Worm (Caenorhabditis elegans) whole organism, young adult: ENCODE data around the gene tost-1.

ENCODE experiments used
- B0261.1 ChIP-seq: sonication (generic microtip); optimal IDR thresholded peaks from 2 replicates; lab custom pipeline; 2016; ENCODE audit warnings: mild to moderate bottlenecking, missing genetic modification characterization, moderate library complexity, missing compliant biosample characterization
- C06A6.2 ChIP-seq: fragments of 200-800 bp; sonication (Bioruptor generic); conservative IDR thresholded peaks from 2 replicates; pipeline ENCODE4 v1.3.6; 2022; ENCODE audit warnings: missing genetic modification characterization, missing compliant biosample characterization
- F23B12.7 ChIP-seq: sonication (generic microtip); optimal IDR thresholded peaks from 2 replicates; lab custom pipeline; 2017; ENCODE audit warnings: missing genetic modification characterization, mild to moderate bottlenecking, missing compliant biosample characterization, antibody characterized with exemption, moderate library complexity; ENCODE audit not compliant: insufficient read depth
- F49E8.2 ChIP-seq: sonication (generic microtip); optimal IDR thresholded peaks from 3 replicates; lab custom pipeline; 2017; ENCODE audit warnings: missing genetic modification characterization, mild to moderate bottlenecking, missing compliant biosample characterization, antibody characterized with exemption, moderate library complexity; ENCODE audit not compliant: insufficient read depth
- F55B11.4 ChIP-seq: sonication (generic microtip); optimal IDR thresholded peaks from 2 replicates; lab custom pipeline; 2016; ENCODE audit warnings: missing compliant biosample characterization, missing genetic modification characterization, borderline replicate concordance; ENCODE audit not compliant: insufficient read depth
- F57C9.4 ChIP-seq: sonication (generic microtip); optimal IDR thresholded peaks from 2 replicates; lab custom pipeline; 2017; ENCODE audit warnings: mild to moderate bottlenecking, missing genetic modification characterization, missing compliant biosample characterization
- T07F8.4 ChIP-seq: sonication (generic microtip); optimal IDR thresholded peaks from 2 replicates; lab custom pipeline; 2016; ENCODE audit warnings: mild to moderate bottlenecking, missing genetic modification characterization, moderate library complexity, missing compliant biosample characterization
- Y56A3A.18 ChIP-seq: fragments of 200-800 bp; sonication (Bioruptor generic); IDR thresholded peaks from 2 replicates; pipeline ENCODE4 v1.3.6; 2022; ENCODE audit warnings: missing genetic modification reagents, missing genetic modification characterization, missing compliant biosample characterization
- Y67H2A.10 ChIP-seq: fragments of 200-800 bp; sonication (Bioruptor generic); conservative IDR thresholded peaks from 2 replicates; pipeline ENCODE4 v1.3.6; 2022; ENCODE audit warnings: missing genetic modification reagents, missing genetic modification characterization, missing compliant biosample characterization
- Y95B8A.8 ChIP-seq: fragments of 200-800 bp; sonication (Bioruptor generic); IDR thresholded peaks from 2 replicates; pipeline ENCODE4 v1.3.6; 2022; ENCODE audit warnings: missing genetic modification reagents, missing genetic modification characterization, missing compliant biosample characterization
- ZK185.1 ChIP-seq: sonication (generic microtip); optimal IDR thresholded peaks from 2 replicates; lab custom pipeline; 2016; ENCODE audit warnings: mild to moderate bottlenecking, missing genetic modification characterization, missing compliant biosample characterization; ENCODE audit not compliant: poor library complexity, severe bottlenecking
- akir-1 ChIP-seq: fragments of 200-800 bp; sonication (Bioruptor generic); optimal IDR thresholded peaks from 2 replicates; lab custom pipeline; 2018; ENCODE audit warnings: mild to moderate bottlenecking, missing genetic modification characterization, moderate library complexity, missing compliant biosample characterization
- atf-7 ChIP-seq: sonication (generic microtip); optimal IDR thresholded peaks from 2 replicates; lab custom pipeline; 2017; ENCODE audit warnings: mild to moderate bottlenecking, missing genetic modification characterization, missing compliant biosample characterization
- bed-2 ChIP-seq: fragments of 200-800 bp; sonication (Bioruptor generic); IDR thresholded peaks from 2 replicates; pipeline ENCODE4 v1.3.6; 2022; ENCODE audit warnings: missing genetic modification reagents, missing genetic modification characterization, missing compliant biosample characterization
- ceh-100 ChIP-seq: fragments of 200-800 bp; sonication (Bioruptor generic); IDR thresholded peaks from 2 replicates; pipeline ENCODE4 v1.3.6; 2022; ENCODE audit warnings: missing genetic modification reagents, missing genetic modification characterization, missing compliant biosample characterization
- chd-7 ChIP-seq: sonication (generic microtip); optimal IDR thresholded peaks from 2 replicates; lab custom pipeline; 2016; ENCODE audit warnings: mild to moderate bottlenecking, missing genetic modification characterization, moderate library complexity, missing compliant biosample characterization
- dox-1 ChIP-seq: fragments of 200-800 bp; sonication (Bioruptor generic); IDR thresholded peaks from 2 replicates; pipeline ENCODE4 v1.3.6; 2022; ENCODE audit warnings: missing genetic modification reagents, missing genetic modification characterization, missing compliant biosample characterization
- egl-18 ChIP-seq: fragments of 200-800 bp; sonication (Bioruptor generic); IDR thresholded peaks from 2 replicates; pipeline ENCODE4 v1.3.6; 2022; ENCODE audit warnings: missing genetic modification reagents, missing genetic modification characterization, missing compliant biosample characterization
- egrh-3 ChIP-seq: fragments of 200-800 bp; sonication (Bioruptor generic); IDR thresholded peaks from 2 replicates; pipeline ENCODE4 v1.3.6; 2022; ENCODE audit warnings: missing genetic modification reagents, missing genetic modification characterization, missing compliant biosample characterization
- fkh-3 ChIP-seq: sonication (generic microtip); optimal IDR thresholded peaks from 2 replicates; lab custom pipeline; 2016; ENCODE audit warnings: mild to moderate bottlenecking, missing genetic modification characterization, missing compliant biosample characterization
- him-1 ChIP-seq: sonication (generic microtip); optimal IDR thresholded peaks from 2 replicates; lab custom pipeline; 2016; ENCODE audit warnings: missing genotype, missing genetic modification reagents, missing genetic modification characterization, missing compliant biosample characterization
- hlh-26 ChIP-seq: fragments of 200-800 bp; sonication (Bioruptor generic); conservative IDR thresholded peaks from 2 replicates; pipeline ENCODE4 v1.3.6; 2022; ENCODE audit warnings: missing genetic modification reagents, missing genetic modification characterization, missing compliant biosample characterization
- hmg-20 ChIP-seq: fragments of 200-800 bp; sonication (Bioruptor generic); IDR thresholded peaks from 2 replicates; pipeline ENCODE4 v1.3.6; 2022; ENCODE audit warnings: missing genetic modification reagents, missing genetic modification characterization, missing compliant biosample characterization
- lag-1 ChIP-seq: fragments of 200-800 bp; sonication (Bioruptor generic); IDR thresholded peaks from 2 replicates; pipeline ENCODE4 v1.3.6; 2022; ENCODE audit warnings: missing genetic modification reagents, missing genetic modification characterization, missing compliant biosample characterization
- let-526 ChIP-seq: fragments of 200-800 bp; sonication (Bioruptor generic); IDR thresholded peaks from 2 replicates; pipeline ENCODE4 v1.3.6; 2022; ENCODE audit warnings: missing genetic modification reagents, missing genetic modification characterization, missing compliant biosample characterization
- madf-3 ChIP-seq: fragments of 200-800 bp; sonication (Bioruptor generic); IDR thresholded peaks from 2 replicates; pipeline ENCODE4 v1.3.6; 2022; ENCODE audit warnings: missing genetic modification reagents, missing genetic modification characterization, missing compliant biosample characterization
- madf-6 ChIP-seq: fragments of 200-800 bp; sonication (Bioruptor generic); IDR thresholded peaks from 2 replicates; pipeline ENCODE4 v1.3.6; 2022; ENCODE audit warnings: missing genetic modification reagents, missing genetic modification characterization, missing compliant biosample characterization
- mel-28 ChIP-seq: sonication (generic microtip); optimal IDR thresholded peaks from 2 replicates; lab custom pipeline; 2016; ENCODE audit warnings: borderline replicate concordance, mild to moderate bottlenecking, missing genetic modification characterization, missing compliant biosample characterization
- mes-4 ChIP-seq: sonication (generic microtip); optimal IDR thresholded peaks from 2 replicates; lab custom pipeline; 2016; ENCODE audit warnings: missing genotype, missing genetic modification characterization, missing compliant biosample characterization
- nhr-120 ChIP-seq: fragments of 200-800 bp; sonication (Bioruptor generic); IDR thresholded peaks from 2 replicates; pipeline ENCODE4 v1.3.6; 2022; ENCODE audit warnings: missing genetic modification characterization, missing compliant biosample characterization
- nhr-80 ChIP-seq: sonication (generic microtip); optimal IDR thresholded peaks from 2 replicates; lab custom pipeline; 2016; ENCODE audit warnings: missing genetic modification characterization, missing compliant biosample characterization
- rec-8 ChIP-seq, 2 experiments: sonication (generic microtip); optimal IDR thresholded peaks; 2 replicates each; lab custom pipeline; 2016; ENCODE audit warnings: mild to moderate bottlenecking in 2 of 2, missing genetic modification characterization in 2 of 2, missing genetic modification reagents in 2 of 2, missing genotype in 2 of 2, missing biosample characterization in 1 of 2, missing compliant biosample characterization in 1 of 2, moderate library complexity in 1 of 2
- rpc-1 ChIP-seq, 2 experiments: fragments of 150-350 bp in 1 of 2; sonication (generic microtip) in 1 of 2; optimal IDR thresholded peaks; 2 replicates each; lab custom pipeline; 2014 to 2018; ENCODE audit warnings: missing biosample characterization in 1 of 2, missing genetic modification characterization in 1 of 2, missing genetic modification reagents in 1 of 2, missing genotype in 1 of 2
- snpc-1.3 ChIP-seq: sonication (generic microtip); optimal IDR thresholded peaks from 2 replicates; lab custom pipeline; 2017; ENCODE audit warnings: missing genetic modification characterization, mild to moderate bottlenecking, missing compliant biosample characterization, antibody characterized with exemption, moderate library complexity, missing genotype, missing genetic modification reagents; ENCODE audit not compliant: insufficient read depth
- snpc-4 ChIP-seq, 5 experiments: fragments of 150-350 bp in 1 of 5; sonication (generic microtip) in 4 of 5; optimal IDR thresholded peaks; 2 replicates each; lab custom pipeline; 2014 to 2018; ENCODE audit warnings: missing genetic modification characterization in 5 of 5, missing biosample characterization in 3 of 5, antibody characterized with exemption in 2 of 5, mild to moderate bottlenecking in 2 of 5, missing compliant biosample characterization in 2 of 5, missing genotype in 2 of 5, moderate library complexity in 2 of 5, missing genetic modification reagents in 1 of 5
- ztf-22 ChIP-seq: fragments of 200-800 bp; sonication (Bioruptor generic); optimal IDR thresholded peaks from 2 replicates; lab custom pipeline; 2018; ENCODE audit warnings: mild to moderate bottlenecking, missing genetic modification characterization, moderate library complexity, missing compliant biosample characterization

The tost-1 gene

DNA sequence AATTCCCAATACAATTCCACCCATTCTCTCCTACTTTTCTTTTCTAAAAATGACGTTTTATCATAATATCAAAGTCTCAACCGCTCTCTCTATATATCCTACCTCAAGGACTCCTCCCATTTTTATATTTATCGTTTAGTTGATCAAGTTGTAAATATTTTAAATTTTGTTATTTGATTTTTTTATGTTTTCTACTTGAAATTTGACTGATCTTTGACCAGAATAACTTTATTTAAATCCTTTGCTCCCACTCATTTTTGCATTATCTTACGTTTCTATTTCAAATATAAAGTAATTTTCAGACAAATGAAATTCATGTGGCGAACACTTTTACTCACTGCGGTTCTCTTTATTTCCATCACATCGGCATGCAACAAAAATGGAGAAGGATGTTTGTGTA, 40.7 kb downstream of the tost-1 start, which contains the start of the genes acbp-7 and F26A1.19:
Gene acbp-7 (plus strand): TSS at position 301 of the 400 bp plus-strand sequence.
Gene F26A1.19 (plus strand): TSS at position 303 of the 400 bp plus-strand sequence.
- TF ChIP-seq B0261.1 (tag; lab: Kevin White, UChicago) (no peak), chd-7 (tag; lab: Kevin White, UChicago) (no peak), rpc-1 (optimal IDR thresholded peaks at IDR 0.05; lab: Kevin White, UChicago) (no peak), rpc-1 (tag; optimal IDR thresholded peaks at IDR 0.05; lab: Kevin White, UChicago) (no peak), Y56A3A.18 (GFP tag; lab: Robert Waterston, UW) (no peak), fkh-3 (tag; lab: Kevin White, UChicago) (no peak), hmg-20 (GFP tag; lab: Robert Waterston, UW) (no peak), snpc-4 (GFP tag; optimal IDR thresholded peaks at IDR 0.05; lab: Kevin White, UChicago) (no peak), snpc-4 (tag; optimal IDR thresholded peaks at IDR 0.05; lab: Kevin White, UChicago) (no peak), madf-6 (GFP tag; lab: Robert Waterston, UW) (no peak), Y67H2A.10 (GFP tag; lab: Robert Waterston, UW) (no peak), snpc-1.3 (tag; lab: Kevin White, UChicago) (no peak), mel-28 (tag; lab: Kevin White, UChicago) (no peak), hlh-26 (GFP tag; lab: Robert Waterston, UW) (no peak), ZK185.1 (tag; lab: Kevin White, UChicago) (no peak), Y95B8A.8 (no peak), dox-1 (no peak), ztf-22 (GFP tag; lab: Kevin White, UChicago) (no peak), let-526 (GFP tag; lab: Robert Waterston, UW) (no peak), atf-7 (tag; lab: Kevin White, UChicago) (no peak), madf-3 (GFP tag; lab: Robert Waterston, UW) (no peak), rec-8 (tag; optimal IDR thresholded peaks at IDR 0.05; lab: Kevin White, UChicago) (no peak)

DNA sequence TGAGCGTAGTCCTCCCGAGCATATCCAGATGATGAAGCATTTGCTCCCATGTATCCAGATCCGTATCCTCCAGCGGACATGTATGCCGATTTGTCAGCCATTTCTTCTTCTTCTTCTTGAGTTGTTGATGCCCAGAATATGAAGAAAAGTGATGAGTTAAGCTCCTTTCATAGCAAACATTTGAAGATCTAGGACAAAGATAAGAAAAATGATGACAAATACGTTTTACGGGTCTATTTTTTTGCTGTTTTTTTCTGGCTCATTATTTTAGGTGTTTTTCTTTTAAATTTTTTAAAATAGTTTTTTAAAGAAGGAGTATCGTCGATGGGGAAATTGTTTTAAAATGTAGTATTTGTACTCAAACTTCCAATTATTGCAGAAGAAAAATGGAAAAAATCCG, 47.9 kb downstream of the tost-1 start, which contains the start of gene nspd-9:
Gene nspd-9 (minus strand): TSS at position 101 of the 400 bp plus-strand sequence.
- TF ChIP-seq nhr-80 (tag; lab: Kevin White, UChicago) (no peak), Y56A3A.18 (GFP tag; lab: Robert Waterston, UW) (no peak), nhr-120 (GFP tag; lab: Robert Waterston, UW) (no peak), egl-18 (GFP tag; lab: Robert Waterston, UW) (no peak), T07F8.4 (tag; lab: Kevin White, UChicago) (no peak), F23B12.7 (tag; lab: Kevin White, UChicago) (no peak), ZK185.1 (tag; lab: Kevin White, UChicago) (no peak), mes-4 (no peak), bed-2 (GFP tag; lab: Robert Waterston, UW) (no peak), F49E8.2 (tag; lab: Kevin White, UChicago) (no peak), ceh-100 (GFP tag; lab: Robert Waterston, UW) (no peak)

ce11 chrIII:4829440-4829839, 48.7 kb downstream of the tost-1 start, which contains the start of gene F26A1.9:
Gene F26A1.9 (minus strand): TSS chrIII:4829540.
- no peak for TF ChIP-seq C06A6.2 (GFP tag; lab: Robert Waterston, UW)
- no peak for TF ChIP-seq F55B11.4 (tag; lab: Kevin White, UChicago)
- no peak for TF ChIP-seq akir-1
- TF ChIP-seq egrh-3 (GFP tag; lab: Robert Waterston, UW): no peak
- TF ChIP-seq lag-1 (GFP tag; lab: Robert Waterston, UW): no peak
- no peak for TF ChIP-seq him-1 (tag; lab: Kevin White, UChicago)
- TF ChIP-seq F57C9.4 (tag; lab: Kevin White, UChicago): no peak
